Worm (Caenorhabditis elegans) whole organism, L4 larva: ENCODE results near the gene lon-3.

Source experiments
- D1046.2 ChIP-seq: fragments of 200-800 bp; sonication (Bioruptor generic); IDR thresholded peaks from 2 replicates; pipeline ENCODE4 v1.3.6; 2022; ENCODE audit warnings: missing genetic modification characterization, missing compliant biosample characterization
- F26F4.8 ChIP-seq: fragments of 200-800 bp; sonication (Bioruptor generic); conservative IDR thresholded peaks from 2 replicates; pipeline ENCODE4 v1.3.6; 2022; ENCODE audit warnings: missing genetic modification characterization, missing compliant biosample characterization
- F37D6.2 ChIP-seq: sonication (generic microtip); optimal IDR thresholded peaks from 2 replicates; lab custom pipeline; 2016; ENCODE audit warnings: mild to moderate bottlenecking, missing genetic modification characterization, missing compliant biosample characterization
- F44E2.7 ChIP-seq: fragments of 200-800 bp; sonication (Bioruptor generic); IDR thresholded peaks from 2 replicates; pipeline ENCODE4 v2.1.2; 2022; ENCODE audit warnings: missing genetic modification characterization, missing compliant biosample characterization
- F49E8.2 ChIP-seq: sonication (generic microtip); optimal IDR thresholded peaks from 2 replicates; lab custom pipeline; 2016; ENCODE audit warnings: missing compliant biosample characterization, mild to moderate bottlenecking, missing genetic modification characterization, borderline replicate concordance
- Y105C5A.15 ChIP-seq: fragments of 200-800 bp; sonication (Bioruptor generic); IDR thresholded peaks from 2 replicates; pipeline ENCODE4 v1.3.6; 2022; ENCODE audit warnings: missing genetic modification characterization, missing compliant biosample characterization
- Y48G9A.11 ChIP-seq: fragments of 200-800 bp; sonication (Bioruptor generic); IDR thresholded peaks from 2 replicates; pipeline ENCODE4 v1.3.6; 2022; ENCODE audit warnings: missing genetic modification reagents, missing genetic modification characterization, missing compliant biosample characterization
- Y75B8A.6 ChIP-seq: fragments of 200-800 bp; sonication (Bioruptor generic); IDR thresholded peaks from 2 replicates; pipeline ENCODE4 v1.3.6; 2022; ENCODE audit warnings: missing genetic modification reagents, missing genetic modification characterization, missing compliant biosample characterization
- ceh-20 ChIP-seq: fragments of 200-800 bp; sonication (Bioruptor generic); IDR thresholded peaks from 2 replicates; pipeline ENCODE4 v1.3.6; 2022; ENCODE audit warnings: missing genetic modification reagents, missing genetic modification characterization, missing compliant biosample characterization
- ceh-28 ChIP-seq: fragments of 150-350 bp; optimal IDR thresholded peaks from 2 replicates; lab custom pipeline; 2014; ENCODE audit warnings: missing biosample characterization, missing genetic modification reagents, missing genetic modification characterization
- ceh-32 ChIP-seq: sonication (generic microtip); optimal IDR thresholded peaks from 2 replicates; lab custom pipeline; 2016; ENCODE audit warnings: mild to moderate bottlenecking, missing genetic modification characterization, missing compliant biosample characterization; ENCODE audit not compliant: poor library complexity
- ceh-82 ChIP-seq: sonication (generic microtip); optimal IDR thresholded peaks from 2 replicates; lab custom pipeline; 2017; ENCODE audit warnings: missing biosample characterization, missing genetic modification characterization
- daf-12 ChIP-seq: fragments of 150-350 bp; optimal IDR thresholded peaks from 2 replicates; lab custom pipeline; 2014; ENCODE audit warnings: missing biosample characterization, missing genetic modification reagents, missing genetic modification characterization
- dmd-6 ChIP-seq: fragments of 200-800 bp; sonication (Bioruptor generic); IDR thresholded peaks from 2 replicates; pipeline ENCODE4 v1.3.6; 2022; ENCODE audit warnings: missing genetic modification reagents, missing genetic modification characterization, missing compliant biosample characterization
- dmd-8 ChIP-seq: fragments of 200-800 bp; sonication (Bioruptor generic); IDR thresholded peaks from 2 replicates; pipeline ENCODE4 v1.3.6; 2022; ENCODE audit warnings: missing genetic modification characterization, missing compliant biosample characterization
- dmd-9 ChIP-seq: fragments of 200-800 bp; sonication (Bioruptor generic); IDR thresholded peaks from 2 replicates; pipeline ENCODE4 v1.3.6; 2022; ENCODE audit warnings: missing genetic modification reagents, missing genetic modification characterization, missing compliant biosample characterization
- duxl-1 ChIP-seq: sonication (generic microtip); optimal IDR thresholded peaks from 2 replicates; lab custom pipeline; 2016; ENCODE audit warnings: mild to moderate bottlenecking, missing genetic modification characterization, moderate library complexity, missing compliant biosample characterization; ENCODE audit not compliant: poor library complexity
- egl-27 ChIP-seq: sonication (generic microtip); optimal IDR thresholded peaks from 3 replicates; lab custom pipeline; 2017; ENCODE audit warnings: missing biosample characterization, missing genetic modification reagents, missing genetic modification characterization
- egl-43 ChIP-seq: fragments of 200-800 bp; sonication (Bioruptor generic); IDR thresholded peaks from 2 replicates; pipeline ENCODE4 v1.3.6; 2022; ENCODE audit warnings: missing genetic modification reagents, missing genetic modification characterization, missing compliant biosample characterization
- gei-8 ChIP-seq: fragments of 200-800 bp; sonication (Bioruptor generic); optimal IDR thresholded peaks from 2 replicates; lab custom pipeline; 2018; ENCODE audit warnings: mild to moderate bottlenecking, missing genetic modification characterization, missing compliant biosample characterization
- jun-1 ChIP-seq: fragments of 150-350 bp; optimal IDR thresholded peaks from 2 replicates; lab custom pipeline; 2014; ENCODE audit warnings: missing biosample characterization, missing genetic modification reagents, missing genetic modification characterization
- lim-7 ChIP-seq: fragments of 200-800 bp; sonication (Bioruptor generic); IDR thresholded peaks from 2 replicates; pipeline ENCODE4 v1.3.6; 2022; ENCODE audit warnings: missing genetic modification characterization, missing compliant biosample characterization
- lin-1 ChIP-seq: fragments of 200-800 bp; sonication (Bioruptor generic); IDR thresholded peaks from 2 replicates; pipeline ENCODE4 v1.3.6; 2022; ENCODE audit warnings: missing genetic modification reagents, missing genetic modification characterization, missing compliant biosample characterization
- lin-15B ChIP-seq: fragments of 150-350 bp; sonication (generic microtip); optimal IDR thresholded peaks from 3 replicates; lab custom pipeline; 2014; ENCODE audit warnings: missing biosample characterization, missing genetic modification characterization
- lir-3 ChIP-seq: sonication (generic microtip); optimal IDR thresholded peaks from 2 replicates; lab custom pipeline; 2016; ENCODE audit warnings: mild to moderate bottlenecking, missing genetic modification characterization, missing compliant biosample characterization
- madf-5 ChIP-seq, 2 experiments: fragments of 200-800 bp; sonication (Bioruptor generic); IDR thresholded peaks; 2 replicates each; pipeline ENCODE4 v1.3.6; 2022; ENCODE audit warnings: missing compliant biosample characterization in 2 of 2, missing genetic modification characterization in 2 of 2
- mdt-29 ChIP-seq: fragments of 200-800 bp; sonication (Bioruptor generic); IDR thresholded peaks from 2 replicates; pipeline ENCODE4 v1.3.6; 2022; ENCODE audit warnings: missing genetic modification reagents, missing genetic modification characterization, missing compliant biosample characterization
- nhr-11 ChIP-seq: fragments of 150-350 bp; optimal IDR thresholded peaks from 2 replicates; lab custom pipeline; 2014; ENCODE audit warnings: missing biosample characterization, missing genetic modification characterization
- nhr-111 ChIP-seq: fragments of 200-800 bp; sonication (Bioruptor generic); optimal IDR thresholded peaks from 2 replicates; lab custom pipeline; 2018; ENCODE audit warnings: mild to moderate bottlenecking, missing genetic modification characterization, missing compliant biosample characterization
- nhr-25 ChIP-seq: sonication (generic microtip); optimal IDR thresholded peaks from 2 replicates; lab custom pipeline; 2017; ENCODE audit warnings: missing genetic modification characterization, mild to moderate bottlenecking, missing compliant biosample characterization, antibody characterized with exemption, moderate library complexity, borderline replicate concordance; ENCODE audit not compliant: insufficient read depth
- nhr-42 ChIP-seq: fragments of 200-800 bp; sonication (Bioruptor generic); IDR thresholded peaks from 2 replicates; pipeline ENCODE4 v1.3.6; 2022; ENCODE audit warnings: missing genetic modification characterization, missing compliant biosample characterization
- nhr-48 ChIP-seq: sonication (generic microtip); optimal IDR thresholded peaks from 2 replicates; lab custom pipeline; 2016; ENCODE audit warnings: mild to moderate bottlenecking, missing genetic modification characterization, missing compliant biosample characterization
- nhr-76 ChIP-seq: fragments of 150-350 bp; optimal IDR thresholded peaks from 2 replicates; lab custom pipeline; 2014; ENCODE audit warnings: missing biosample characterization, missing genetic modification characterization
- php-3 ChIP-seq: fragments of 200-800 bp; sonication (Bioruptor generic); IDR thresholded peaks from 2 replicates; pipeline ENCODE4 v1.3.6; 2022; ENCODE audit warnings: missing genetic modification reagents, missing genetic modification characterization, missing compliant biosample characterization
- snpc-1.2 ChIP-seq: fragments of 200-800 bp; sonication (Bioruptor generic); IDR thresholded peaks from 2 replicates; pipeline ENCODE4 v1.3.6; 2022; ENCODE audit warnings: missing genetic modification reagents, missing genetic modification characterization, missing compliant biosample characterization
- spr-1 ChIP-seq: sonication (generic microtip); optimal IDR thresholded peaks from 2 replicates; lab custom pipeline; 2016; ENCODE audit warnings: mild to moderate bottlenecking, missing genetic modification characterization, missing compliant biosample characterization
- spr-3 ChIP-seq: fragments of 200-800 bp; sonication (Bioruptor generic); optimal IDR thresholded peaks from 2 replicates; lab custom pipeline; 2018; ENCODE audit warnings: mild to moderate bottlenecking, missing genetic modification characterization, missing compliant biosample characterization
- tag-97 ChIP-seq: fragments of 200-800 bp; sonication (Bioruptor generic); IDR thresholded peaks from 2 replicates; pipeline ENCODE4 v1.3.6; 2022; ENCODE audit warnings: missing genetic modification characterization, missing compliant biosample characterization
- unc-130 ChIP-seq: sonication (generic microtip); optimal IDR thresholded peaks from 2 replicates; lab custom pipeline; 2016; ENCODE audit warnings: missing genetic modification reagents, missing genetic modification characterization, missing compliant biosample characterization
- unc-62 ChIP-seq, 3 experiments: fragments of 150-350 bp in 1 of 3; sonication (generic microtip); optimal IDR thresholded peaks in 2 of 3; peaks in 1 of 3; 1 replicate in 1 of 3; 2 replicates in 2 of 3; lab custom pipeline; 2014 to 2017; ENCODE audit warnings: missing biosample characterization in 3 of 3, missing genetic modification characterization in 3 of 3, missing genetic modification reagents in 3 of 3, missing genotype in 1 of 3
- zag-1 ChIP-seq: fragments of 150-350 bp; optimal IDR thresholded peaks from 2 replicates; lab custom pipeline; 2014; ENCODE audit warnings: missing biosample characterization, missing genetic modification characterization
- zfp-2 ChIP-seq: sonication (generic microtip); optimal IDR thresholded peaks from 2 replicates; lab custom pipeline; 2016; ENCODE audit warnings: mild to moderate bottlenecking, missing genetic modification characterization, missing compliant biosample characterization
- zfp-3 ChIP-seq: fragments of 200-800 bp; sonication (Bioruptor generic); conservative IDR thresholded peaks from 2 replicates; pipeline ENCODE4 v1.3.6; 2022; ENCODE audit warnings: missing genetic modification reagents, missing genetic modification characterization, missing compliant biosample characterization
- zip-11 ChIP-seq: fragments of 200-800 bp; sonication (Bioruptor generic); IDR thresholded peaks from 2 replicates; pipeline ENCODE4 v1.3.6; 2022; ENCODE audit warnings: missing genetic modification characterization, missing compliant biosample characterization
- zip-2 ChIP-seq: fragments of 150-350 bp; optimal IDR thresholded peaks from 2 replicates; lab custom pipeline; 2014; ENCODE audit warnings: missing biosample characterization, missing genetic modification characterization
- ztf-11 ChIP-seq: fragments of 150-350 bp; optimal IDR thresholded peaks from 2 replicates; lab custom pipeline; 2014; ENCODE audit warnings: missing biosample characterization, missing genetic modification characterization
- ztf-7 ChIP-seq: fragments of 150-350 bp; optimal IDR thresholded peaks from 2 replicates; lab custom pipeline; 2014; ENCODE audit warnings: missing biosample characterization, missing genetic modification characterization

lon-3 gene

DNA sequence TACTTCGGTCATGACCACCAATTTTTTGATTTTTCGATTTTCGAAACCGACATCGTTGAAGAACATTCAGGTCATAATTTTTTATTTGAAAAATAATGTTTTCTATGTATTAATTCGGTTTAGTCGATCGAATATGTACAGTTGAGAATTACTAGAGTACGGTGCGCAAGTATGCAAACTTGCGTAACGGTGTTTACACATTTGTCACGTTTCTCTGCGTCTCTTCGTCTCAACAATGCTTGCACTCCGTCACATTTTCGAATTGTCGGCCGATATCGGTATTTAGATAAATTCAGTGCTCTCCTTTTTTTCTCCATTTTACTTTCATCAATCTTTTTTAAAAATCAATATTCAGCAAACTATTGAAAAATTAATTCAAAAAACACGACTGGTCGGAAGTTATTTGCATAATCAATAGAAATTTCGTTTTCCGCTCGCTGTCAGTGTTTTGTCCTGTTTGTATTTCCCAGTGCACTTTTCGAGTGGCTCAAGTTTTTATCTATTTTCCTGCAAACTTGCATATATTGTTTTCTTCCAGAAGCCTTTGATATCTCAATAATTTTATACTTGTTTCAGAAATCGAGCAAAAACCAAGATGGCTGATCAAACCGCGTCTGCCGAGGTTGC is 7.4 kb downstream of the lon-3 start, which contains the start of gene dpy-30 (continued):
- TF ChIP-seq unc-62 (GFP tag; optimal IDR thresholded peaks at IDR 0.05 in 1 of 2; lab: Kevin White, UChicago) = no peak
- TF ChIP-seq unc-62 (tag; optimal IDR thresholded peaks at IDR 0.05; lab: Kevin White, UChicago) = no peak
- TF ChIP-seq lim-7 (GFP tag; lab: Robert Waterston, UW) = no peak
- TF ChIP-seq ceh-20 = no peak
- TF ChIP-seq D1046.2 (GFP tag; lab: Robert Waterston, UW) = no peak
- no peak for TF ChIP-seq jun-1
- TF ChIP-seq F44E2.7 = no peak
- TF ChIP-seq nhr-25 (tag; lab: Kevin White, UChicago) = peak; percentile 34
- no peak for TF ChIP-seq madf-5 (GFP tag; IDR thresholded peaks at IDR 0.05; lab: Robert Waterston, UW)
- TF ChIP-seq egl-43 (GFP tag; lab: Robert Waterston, UW) = no peak
- no peak for TF ChIP-seq lir-3 (tag; lab: Kevin White, UChicago)
- TF ChIP-seq zip-2 = no peak
- peak; percentile 59; the same call in 1 of the 2 replicates for TF ChIP-seq Y48G9A.11 (GFP tag; lab: Robert Waterston, UW)
- TF ChIP-seq dmd-8 = no peak
- TF ChIP-seq spr-3 = no peak
- TF ChIP-seq nhr-111 = no peak
- TF ChIP-seq duxl-1 (tag; lab: Kevin White, UChicago) = no peak
- no peak for TF ChIP-seq ceh-32 (tag; lab: Kevin White, UChicago)
- no peak for TF ChIP-seq zag-1 (tag; lab: Kevin White, UChicago)
- no peak for TF ChIP-seq php-3 (GFP tag; lab: Robert Waterston, UW)
- no peak for TF ChIP-seq tag-97 (GFP tag; lab: Robert Waterston, UW)
- no peak for TF ChIP-seq Y105C5A.15 (GFP tag; lab: Robert Waterston, UW)
- no peak for TF ChIP-seq zfp-3 (GFP tag; lab: Robert Waterston, UW)
- TF ChIP-seq egl-27 = no peak
- TF ChIP-seq ztf-11 (tag; lab: Kevin White, UChicago) = no peak
- no peak for TF ChIP-seq ztf-7 (tag; lab: Kevin White, UChicago)
- TF ChIP-seq daf-12 (tag; lab: Kevin White, UChicago) = no peak
- TF ChIP-seq ceh-82 (tag; lab: Kevin White, UChicago) = no peak
- TF ChIP-seq F37D6.2 (tag; lab: Kevin White, UChicago) = no peak

DNA sequence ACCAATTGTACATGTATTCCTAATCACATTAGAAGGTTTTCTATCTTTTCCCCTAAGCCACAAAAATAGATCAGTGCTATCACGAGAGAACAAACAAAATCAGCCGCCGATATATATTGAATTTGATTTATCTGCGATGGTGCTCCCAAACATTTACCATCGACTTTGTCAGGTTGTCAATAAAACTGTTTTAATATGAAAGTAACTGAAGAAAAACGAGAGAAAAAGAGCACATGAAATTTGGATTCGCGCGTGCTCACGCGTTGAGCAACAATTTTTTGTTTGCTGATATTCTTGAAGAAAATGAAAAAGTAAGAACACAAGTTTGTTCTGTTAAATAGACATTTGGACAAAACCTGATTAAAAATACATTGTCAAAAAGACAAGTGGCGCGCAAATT is 9.6 kb downstream of the lon-3 start:
- TF ChIP-seq lin-1 (GFP tag; lab: Robert Waterston, UW) (no peak), F26F4.8 (GFP tag; lab: Robert Waterston, UW) (no peak), gei-8 (GFP tag; lab: Kevin White, UChicago) (no peak), Y75B8A.6 (GFP tag; lab: Robert Waterston, UW) (no peak), nhr-48 (tag; lab: Kevin White, UChicago) (no peak), F37D6.2 (tag; lab: Kevin White, UChicago) (no peak), nhr-76 (tag; lab: Kevin White, UChicago) (no peak), nhr-11 (tag; lab: Kevin White, UChicago) (no peak), mdt-29 (GFP tag; lab: Robert Waterston, UW) (no peak), Y48G9A.11 (GFP tag; lab: Robert Waterston, UW) (no peak), dmd-6 (no peak), jun-1 (no peak)

DNA sequence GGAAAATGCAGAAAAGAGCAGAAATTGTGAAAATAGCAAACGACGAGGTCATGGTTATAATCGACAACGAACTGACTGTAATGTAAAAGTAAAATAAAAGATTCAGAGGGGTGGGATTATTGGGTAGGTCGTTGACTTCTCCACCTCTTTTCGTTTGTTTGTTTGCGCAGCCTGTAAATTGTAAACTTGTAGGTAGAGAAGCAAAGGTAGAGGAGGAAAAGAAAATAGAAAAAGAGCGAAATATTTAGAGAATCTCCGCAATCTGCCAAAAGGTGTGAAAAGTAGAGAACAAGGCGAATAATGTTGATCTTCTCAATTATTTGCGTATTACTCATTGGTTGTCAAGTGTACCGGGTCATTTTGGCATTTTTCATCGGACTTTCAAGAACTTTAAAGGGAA is 11.1 kb downstream of the lon-3 start, which contains the start of gene ZK863.8:
ZK863.8 (minus strand) TSS at position 173 of the 400 bp plus-strand sequence.
- TF ChIP-seq F44E2.7 (no peak), lin-1 (GFP tag; lab: Robert Waterston, UW) (no peak), zip-11 (GFP tag; lab: Robert Waterston, UW) (no peak), ceh-82 (tag; lab: Kevin White, UChicago) (no peak), snpc-1.2 (GFP tag; lab: Robert Waterston, UW) (no peak), zfp-2 (tag; lab: Kevin White, UChicago) (no peak), php-3 (GFP tag; lab: Robert Waterston, UW) (no peak), zag-1 (tag; lab: Kevin White, UChicago) (no peak), Y75B8A.6 (GFP tag; lab: Robert Waterston, UW) (no peak), zip-2 (no peak), dmd-9 (GFP tag; lab: Robert Waterston, UW) (no peak), unc-130 (GFP tag; lab: Kevin White, UChicago) (no peak), nhr-42 (GFP tag; lab: Robert Waterston, UW) (no peak), lin-15B (tag; lab: Kevin White, UChicago) (no peak), spr-1 (tag; lab: Kevin White, UChicago) (no peak), ceh-28 (tag; lab: Kevin White, UChicago) (no peak), ceh-32 (tag; lab: Kevin White, UChicago) (no peak), lim-7 (GFP tag; lab: Robert Waterston, UW) (no peak), F49E8.2 (tag; lab: Kevin White, UChicago) (no peak), mdt-29 (GFP tag; lab: Robert Waterston, UW) (no peak)
